Worm (Caenorhabditis elegans) whole organism, L4 larva: ENCODE measurements around the gene oac-20.

Source experiments
- cey-2 ChIP-seq: sonication (generic microtip); optimal IDR thresholded peaks from 3 replicates; lab custom pipeline; 2017; ENCODE audit warnings: missing genetic modification characterization, mild to moderate bottlenecking, missing compliant biosample characterization, antibody characterized with exemption, borderline replicate concordance; ENCODE audit not compliant: insufficient read depth
- lin-1 ChIP-seq: fragments of 200-800 bp; sonication (Bioruptor generic); IDR thresholded peaks from 2 replicates; pipeline ENCODE4 v1.3.6; 2022; ENCODE audit warnings: missing genetic modification reagents, missing genetic modification characterization, missing compliant biosample characterization
- lin-29 ChIP-seq: fragments of 200-800 bp; sonication (Bioruptor generic); IDR thresholded peaks from 2 replicates; pipeline ENCODE4 v1.3.6; 2022; ENCODE audit warnings: missing genetic modification reagents, missing genetic modification characterization, missing compliant biosample characterization
- madf-5 ChIP-seq, 2 experiments: fragments of 200-800 bp; sonication (Bioruptor generic); IDR thresholded peaks; 2 replicates each; pipeline ENCODE4 v1.3.6; 2022; ENCODE audit warnings: missing compliant biosample characterization in 2 of 2, missing genetic modification characterization in 2 of 2
- snpc-1.2 ChIP-seq: fragments of 200-800 bp; sonication (Bioruptor generic); IDR thresholded peaks from 2 replicates; pipeline ENCODE4 v1.3.6; 2022; ENCODE audit warnings: missing genetic modification reagents, missing genetic modification characterization, missing compliant biosample characterization

ce11 chrV:15982733-15983344 lies 4.3 kb downstream of the oac-20 start, which contains the start of the genes fbxa-99 and F36G9.13:
- TF ChIP-seq snpc-1.2 (GFP tag; lab: Robert Waterston, UW) (no peak), madf-5 (GFP tag; IDR thresholded peaks at IDR 0.05; lab: Robert Waterston, UW) (no peak), cey-2 (tag; lab: Kevin White, UChicago) (no peak), lin-29 (GFP tag; lab: Robert Waterston, UW) (no peak), lin-1 (no peak)
